Worm (Caenorhabditis elegans): ENCODE measurements around the gene rpb-12.

rpb-12 gene

ce11 chrIV:9154263-9154662 lies 7.6 kb upstream of the rpb-12 start, which contains the start of gene F23B2.10:
TSS of gene F23B2.10 (minus strand) at chrIV:9154363.
- no peak for TF ChIP-seq nhr-237 (tag; optimal IDR thresholded peaks at IDR 0.05)
- no peak for TF ChIP-seq nhr-43 (tag; optimal IDR thresholded peaks at IDR 0.05; ENCODE audit: poor library complexity, severe bottlenecking)
- TF ChIP-seq nhr-25 (tag; optimal IDR thresholded peaks at IDR 0.05), result no peak
- no peak for TF ChIP-seq snpc-4 (tag; optimal IDR thresholded peaks at IDR 0.05)
- TF ChIP-seq tbx-2 (tag; optimal IDR thresholded peaks at IDR 0.05), result no peak

ce11 chrIV:9150175-9150574 lies 3.5 kb upstream of the rpb-12 start, which contains the start of gene F23B2.7:
TSS of gene F23B2.7 (plus strand) at chrIV:9150475.
- TF ChIP-seq nhr-67 (tag; optimal IDR thresholded peaks at IDR 0.05), result no peak
- TF ChIP-seq eor-1 (tag; optimal IDR thresholded peaks at IDR 0.05), result no peak
- TF ChIP-seq R02D3.7 (tag; optimal IDR thresholded peaks at IDR 0.05), result no peak
- TF ChIP-seq daf-12 (tag; optimal IDR thresholded peaks at IDR 0.05), result no peak
- TF ChIP-seq snpc-4 (tag; optimal IDR thresholded peaks at IDR 0.05), result no peak
- no peak for TF ChIP-seq nhr-11 (tag; optimal IDR thresholded peaks at IDR 0.05)
- no peak for TF ChIP-seq lin-39 (tag; optimal IDR thresholded peaks at IDR 0.05)
- TF ChIP-seq ama-1 (optimal IDR thresholded peaks at IDR 0.05), result no peak
- TF ChIP-seq jun-1 (tag; optimal IDR thresholded peaks at IDR 0.05), result no peak
- no peak for TF ChIP-seq ztf-11 (tag; optimal IDR thresholded peaks at IDR 0.05)

DNA sequence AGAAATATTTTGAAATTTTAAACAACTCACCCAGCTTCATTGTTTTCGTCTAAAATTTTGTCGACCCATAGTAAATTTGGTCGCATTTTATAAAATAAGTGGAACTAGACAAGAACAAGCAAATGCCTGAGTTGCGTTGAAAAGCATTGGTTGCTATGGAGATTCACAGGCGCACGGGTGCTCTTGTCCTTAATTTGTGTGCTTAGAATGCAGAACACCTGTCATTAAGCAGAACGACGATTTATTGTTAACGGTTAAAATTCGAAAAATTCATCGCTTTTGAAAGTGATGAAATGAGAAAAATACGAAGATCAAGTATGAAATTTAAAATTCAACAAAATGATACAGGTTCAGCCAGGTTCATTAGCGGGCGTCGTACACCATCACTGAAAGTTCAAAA lies 558 bp downstream of the rpb-12 start, which contains the start of gene daf-10:
TSS of gene daf-10 (minus strand) at position 101 of the 400 bp plus-strand sequence.
- no peak for TF ChIP-seq snpc-4 (tag; optimal IDR thresholded peaks at IDR 0.05)
- TF ChIP-seq ztf-11 (tag; optimal IDR thresholded peaks at IDR 0.05), result no peak
- no peak for TF ChIP-seq daf-12 (tag; optimal IDR thresholded peaks at IDR 0.05)
- no peak for TF ChIP-seq nhr-237 (tag; optimal IDR thresholded peaks at IDR 0.05)
- no peak for TF ChIP-seq ceh-82 (tag; optimal IDR thresholded peaks at IDR 0.05)
- no peak for TF ChIP-seq sea-2 (GFP tag; optimal IDR thresholded peaks at IDR 0.05)
- no peak for TF ChIP-seq unc-62 (GFP tag; optimal IDR thresholded peaks at IDR 0.05)

ce11 chrIV:9144405-9144804 lies 2.3 kb downstream of the rpb-12 start, which contains the start of gene flp-1:
TSS of gene flp-1 (plus strand) at chrIV:9144705.
- TF ChIP-seq ztf-11 (tag; optimal IDR thresholded peaks at IDR 0.05) (no peak), fkh-2 (tag; optimal IDR thresholded peaks at IDR 0.05) (no peak), fos-1 (tag; optimal IDR thresholded peaks at IDR 0.05) (no peak), snpc-4 (tag; optimal IDR thresholded peaks at IDR 0.05) (no peak), ceh-82 (tag; optimal IDR thresholded peaks at IDR 0.05) (no peak), eor-1 (tag; optimal IDR thresholded peaks at IDR 0.05) (no peak), nhr-67 (tag; optimal IDR thresholded peaks at IDR 0.05) (no peak), nhr-12 (tag; optimal IDR thresholded peaks at IDR 0.05) (no peak), egl-27 (tag; optimal IDR thresholded peaks at IDR 0.05) (no peak), R02D3.7 (tag; optimal IDR thresholded peaks at IDR 0.05) (no peak), fkh-10 (GFP tag; optimal IDR thresholded peaks at IDR 0.05) (no peak), mdl-1 (tag; optimal IDR thresholded peaks at IDR 0.05) (no peak), elt-3 (tag; optimal IDR thresholded peaks at IDR 0.05) (no peak), ama-1 (optimal IDR thresholded peaks at IDR 0.05) (no peak), nhr-237 (tag; optimal IDR thresholded peaks at IDR 0.05) (no peak), ZK546.5 (tag; optimal IDR thresholded peaks at IDR 0.05) (no peak), nhr-23 (tag; optimal IDR thresholded peaks at IDR 0.05) (no peak), nfya-1 (tag; optimal IDR thresholded peaks at IDR 0.05; ENCODE audit: insufficient read depth) (no peak), lin-39 (tag; optimal IDR thresholded peaks at IDR 0.05) (no peak)

- TF ChIP-seq unc-39 (tag; optimal IDR thresholded peaks at IDR 0.05) (no peak), nfya-1 (tag; optimal IDR thresholded peaks at IDR 0.05; ENCODE audit: insufficient read depth) (no peak), ceh-9 (tag; optimal IDR thresholded peaks at IDR 0.05) (no peak), elt-2 (tag; optimal IDR thresholded peaks at IDR 0.05) (no peak), snpc-4 (tag; optimal IDR thresholded peaks at IDR 0.05) (no peak), nhr-11 (tag; optimal IDR thresholded peaks at IDR 0.05) (no peak)
Observed at ce11 chrIV:9140172-9140805, 6.4 kb downstream of the rpb-12 start.

DNA sequence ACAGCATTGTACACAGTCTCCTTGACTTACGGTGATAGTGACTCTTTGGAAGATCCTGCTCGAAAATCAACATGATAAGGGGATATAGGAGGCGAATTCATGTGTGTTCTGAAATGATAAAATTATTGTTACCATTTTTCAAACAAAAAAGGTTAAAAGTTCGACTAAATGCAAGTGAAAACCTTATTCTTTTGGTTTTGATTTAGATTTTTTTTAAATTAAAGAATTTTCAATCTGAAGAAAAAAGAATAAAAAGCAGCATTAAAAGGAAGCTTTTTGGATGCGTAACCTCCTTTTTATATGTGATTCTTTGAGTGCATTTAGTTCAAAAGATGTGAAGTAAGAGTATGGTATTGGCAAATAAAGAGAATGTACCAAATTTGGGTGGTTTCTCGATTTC lies 11.3 kb downstream of the rpb-12 start, which contains the start of gene delm-1:
TSS of gene delm-1 (minus strand) at position 101 of the 400 bp plus-strand sequence.
- TF ChIP-seq ceh-82 (tag; optimal IDR thresholded peaks at IDR 0.05) (no peak), ztf-11 (tag; optimal IDR thresholded peaks at IDR 0.05) (no peak), egl-5 (tag; optimal IDR thresholded peaks at IDR 0.05) (no peak), ceh-16 (tag; optimal IDR thresholded peaks at IDR 0.05) (no peak), egl-27 (tag; optimal IDR thresholded peaks at IDR 0.05) (no peak), lin-39 (tag; optimal IDR thresholded peaks at IDR 0.05) (no peak), hmg-11 (tag; optimal IDR thresholded peaks at IDR 0.05) (no peak)
